Fruit fly (Drosophila melanogaster) whole organism, embryonic: ENCODE results near the gene CG15196.

Experiments
- Adf1 ChIP-seq: fragments of 200-800 bp; sonication (Bioruptor generic); IDR thresholded peaks from 2 replicates; pipeline ENCODE4 v1.3.6; 2022; ENCODE audit warnings: missing biosample characterization, missing genetic modification characterization
- Atf-2 ChIP-seq: fragments of 200-800 bp; sonication (Bioruptor generic); optimal IDR thresholded peaks from 2 replicates; lab custom pipeline; 2016; ENCODE audit warnings: missing biosample characterization, missing genetic modification characterization
- Awh ChIP-seq: fragments of 200-800 bp; sonication (Bioruptor generic); IDR thresholded peaks from 2 replicates; pipeline ENCODE4, ENCODE4 v1.3.6; 2022; ENCODE audit warnings: missing biosample characterization, missing genetic modification characterization
- CG10462 ChIP-seq: fragments of 200-800 bp; sonication (Bioruptor generic); optimal IDR thresholded peaks from 2 replicates; lab custom pipeline; 2016; ENCODE audit warnings: missing biosample characterization, missing genetic modification characterization
- CG10543 ChIP-seq: fragments of 200-800 bp; sonication (Bioruptor generic); optimal IDR thresholded peaks from 3 replicates; lab custom pipeline; 2017; ENCODE audit warnings: missing biosample characterization, mild to moderate bottlenecking, missing genetic modification characterization, moderate library complexity
- CG11085 ChIP-seq: fragments of 200-800 bp; sonication (Bioruptor generic); IDR thresholded peaks from 2 replicates; pipeline ENCODE4 v1.3.6; 2022; ENCODE audit warnings: missing biosample characterization, missing genetic modification characterization
- CG12391 ChIP-seq: fragments of 200-800 bp; sonication (Bioruptor generic); optimal IDR thresholded peaks from 3 replicates; lab custom pipeline; 2018; ENCODE audit warnings: missing biosample characterization, mild to moderate bottlenecking, missing genetic modification characterization, moderate library complexity
- CG12942 ChIP-seq: fragments of 200-800 bp; sonication (Bioruptor generic); optimal IDR thresholded peaks from 3 replicates; lab custom pipeline; 2016; ENCODE audit warnings: missing biosample characterization, missing genetic modification characterization
- CG13123 ChIP-seq: fragments of 200-800 bp; sonication (Bioruptor generic); optimal IDR thresholded peaks from 2 replicates; lab custom pipeline; 2016; ENCODE audit warnings: missing biosample characterization, missing genetic modification characterization
- CG14050 ChIP-seq: fragments of 200-800 bp; sonication (Bioruptor generic); IDR thresholded peaks from 3 replicates; pipeline ENCODE4 v1.3.6; 2022; ENCODE audit warnings: missing biosample characterization, missing genetic modification characterization
- CG1603 ChIP-seq: fragments of 200-800 bp; sonication (Bioruptor generic); optimal IDR thresholded peaks from 2 replicates; lab custom pipeline; 2019; ENCODE audit warnings: missing biosample characterization, mild to moderate bottlenecking, missing genetic modification characterization, moderate library complexity
- CG17361 ChIP-seq: fragments of 200-800 bp; sonication (Bioruptor generic); IDR thresholded peaks from 3 replicates; pipeline ENCODE4 v1.3.6; 2022; ENCODE audit warnings: missing biosample characterization, missing genetic modification characterization
- CG18476 ChIP-seq: fragments of 200-800 bp; sonication (Bioruptor generic); optimal IDR thresholded peaks from 2 replicates; lab custom pipeline; 2016; ENCODE audit warnings: missing biosample characterization, mild to moderate bottlenecking, missing genetic modification characterization
- CG18599 ChIP-seq: fragments of 200-800 bp; sonication (Bioruptor generic); optimal IDR thresholded peaks from 3 replicates; lab custom pipeline; 2017; ENCODE audit warnings: missing biosample characterization, missing genetic modification characterization, mild to moderate bottlenecking, moderate library complexity, missing genetic modification reagents
- CG2889 ChIP-seq: fragments of 200-800 bp; sonication (Bioruptor generic); IDR thresholded peaks from 3 replicates; pipeline ENCODE4 v1.3.6; 2022; ENCODE audit warnings: missing biosample characterization, missing genetic modification characterization
- CG31388 ChIP-seq: fragments of 200-800 bp; sonication (Bioruptor generic); optimal IDR thresholded peaks from 2 replicates; lab custom pipeline; 2016; ENCODE audit warnings: missing biosample characterization, missing genetic modification characterization
- CG32772 ChIP-seq: fragments of 200-800 bp; sonication (Bioruptor generic); IDR thresholded peaks from 2 replicates; pipeline ENCODE4 v1.3.6; 2022; ENCODE audit warnings: missing biosample characterization, missing genetic modification characterization
- CG3726 ChIP-seq: fragments of 200-800 bp; sonication (Bioruptor generic); IDR thresholded peaks from 3 replicates; pipeline ENCODE4, ENCODE4 v1.3.6; 2022; ENCODE audit warnings: missing biosample characterization, missing genetic modification characterization
- CG8089 ChIP-seq: fragments of 200-800 bp; sonication (Bioruptor generic); optimal IDR thresholded peaks from 3 replicates; lab custom pipeline; 2016; ENCODE audit warnings: missing biosample characterization, missing genetic modification characterization
- CG8281 ChIP-seq: fragments of 200-800 bp; sonication (Bioruptor generic); optimal IDR thresholded peaks from 2 replicates; lab custom pipeline; 2018; ENCODE audit warnings: missing biosample characterization, mild to moderate bottlenecking, missing genetic modification characterization, moderate library complexity
- CG8765 ChIP-seq: fragments of 200-800 bp; sonication (Bioruptor generic); IDR thresholded peaks from 2 replicates; pipeline ENCODE4 v1.3.6; 2022; ENCODE audit warnings: missing biosample characterization, missing genetic modification characterization
- CkIIα-i1 ChIP-seq: fragments of 200-800 bp; sonication (Bioruptor generic); IDR thresholded peaks from 2 replicates; pipeline ENCODE4 v1.3.6; 2022; ENCODE audit warnings: missing biosample characterization, missing genetic modification characterization
- D ChIP-seq, 2 experiments: fragments of 200-800 bp in 1 of 2; fragments of >200 bp in 1 of 2; sonication (Bioruptor generic) in 1 of 2; optimal IDR thresholded peaks; 2 replicates in 1 of 2; 3 replicates in 1 of 2; lab custom pipeline; 2017; ENCODE audit warnings: mild to moderate bottlenecking in 1 of 2, missing biosample characterization in 1 of 2, missing genetic modification characterization in 1 of 2, missing genetic modification reagents in 1 of 2
- Dbx ChIP-seq: fragments of 200-800 bp; sonication (Bioruptor generic); IDR thresholded peaks from 3 replicates; pipeline ENCODE4 v1.3.6; 2022; ENCODE audit warnings: missing biosample characterization, missing genetic modification characterization
- HLH4C ChIP-seq: fragments of 200-800 bp; sonication (Bioruptor generic); IDR thresholded peaks from 3 replicates; pipeline ENCODE4 v1.3.6; 2022; ENCODE audit warnings: missing biosample characterization, missing genetic modification characterization; ENCODE audit not compliant: partially characterized antibody
- MBD-R2 ChIP-seq: fragments of 200-800 bp; sonication (Bioruptor generic); IDR thresholded peaks from 2 replicates; pipeline ENCODE4 v1.3.6; 2022; ENCODE audit warnings: missing biosample characterization, missing genetic modification characterization
- MTF-1 ChIP-seq: fragments of 200-800 bp; sonication (Bioruptor generic); optimal IDR thresholded peaks from 2 replicates; lab custom pipeline; 2018; ENCODE audit warnings: missing biosample characterization, mild to moderate bottlenecking, missing genetic modification characterization, borderline replicate concordance
- Mad ChIP-seq: fragments of 200-800 bp; sonication (Bioruptor generic); optimal IDR thresholded peaks from 2 replicates; lab custom pipeline; 2016; ENCODE audit warnings: missing biosample characterization, missing genetic modification characterization
- NK7.1 ChIP-seq: fragments of 200-800 bp; sonication (Bioruptor generic); optimal IDR thresholded peaks from 3 replicates; lab custom pipeline; 2016; ENCODE audit warnings: missing biosample characterization, missing genetic modification characterization
- Sry-δ ChIP-seq: fragments of 200-800 bp; sonication (Bioruptor generic); optimal IDR thresholded peaks from 2 replicates; lab custom pipeline; 2016; ENCODE audit warnings: missing biosample characterization, missing genetic modification characterization
- TFAM ChIP-seq: fragments of 200-800 bp; sonication (Bioruptor generic); optimal IDR thresholded peaks from 2 replicates; lab custom pipeline; 2017; ENCODE audit warnings: missing biosample characterization, missing genetic modification characterization, inconsistent platforms
- al ChIP-seq: fragments of 200-800 bp; sonication (Bioruptor generic); IDR thresholded peaks from 2 replicates; pipeline ENCODE4 v1.3.6; 2022; ENCODE audit warnings: missing biosample characterization, missing genetic modification characterization
- ara ChIP-seq: fragments of 200-800 bp; sonication (Bioruptor generic); IDR thresholded peaks from 2 replicates; pipeline ENCODE4 v1.3.6; 2022; ENCODE audit warnings: missing biosample characterization, missing genetic modification characterization
- chn ChIP-seq: fragments of 200-800 bp; sonication (Bioruptor generic); optimal IDR thresholded peaks from 2 replicates; lab custom pipeline; 2016; ENCODE audit warnings: missing biosample characterization, missing genetic modification characterization
- exex ChIP-seq: fragments of 200-800 bp; sonication (Bioruptor generic); optimal IDR thresholded peaks from 4 replicates; lab custom pipeline; 2018; ENCODE audit warnings: missing biosample characterization, mild to moderate bottlenecking, missing genetic modification characterization, moderate library complexity
- fd3F ChIP-seq: fragments of 200-800 bp; sonication (Bioruptor generic); optimal IDR thresholded peaks from 2 replicates; lab custom pipeline; 2018; ENCODE audit warnings: missing biosample characterization, mild to moderate bottlenecking, missing genetic modification characterization, moderate library complexity
- gt ChIP-seq: fragments of 200-800 bp; sonication (Bioruptor generic); IDR thresholded peaks from 2 replicates; pipeline ENCODE4 v1.3.6; 2022; ENCODE audit warnings: missing biosample characterization, missing genetic modification characterization
- ham ChIP-seq: fragments of 200-800 bp; sonication (Bioruptor generic); IDR thresholded peaks from 2 replicates; pipeline ENCODE4 v1.3.6; 2022; ENCODE audit warnings: missing biosample characterization, missing genetic modification characterization
- kay ChIP-seq: fragments of 200-800 bp; sonication (Bioruptor generic); optimal IDR thresholded peaks from 2 replicates; lab custom pipeline; 2016; ENCODE audit warnings: missing biosample characterization, missing genetic modification characterization
- nerfin-2 ChIP-seq: fragments of 200-800 bp; sonication (Bioruptor generic); IDR thresholded peaks from 2 replicates; pipeline ENCODE4 v1.3.6; 2022; ENCODE audit warnings: missing biosample characterization, missing genetic modification characterization; ENCODE audit not compliant: partially characterized antibody
- oc ChIP-seq: fragments of 200-800 bp; sonication (Bioruptor generic); optimal IDR thresholded peaks from 2 replicates; lab custom pipeline; 2018; ENCODE audit warnings: missing biosample characterization, mild to moderate bottlenecking, missing genetic modification characterization, moderate library complexity
- ranshi ChIP-seq: fragments of 200-800 bp; sonication (Bioruptor generic); IDR thresholded peaks from 2 replicates; pipeline ENCODE4 v1.3.6; 2022; ENCODE audit warnings: missing biosample characterization, missing genetic modification characterization
- sens-2 ChIP-seq: fragments of 200-800 bp; sonication (Bioruptor generic); IDR thresholded peaks from 2 replicates; pipeline ENCODE4 v1.3.6; 2022; ENCODE audit warnings: missing biosample characterization, missing genetic modification characterization
- sisA ChIP-seq: fragments of 200-800 bp; sonication (Bioruptor generic); IDR thresholded peaks from 2 replicates; pipeline ENCODE4 v1.3.6; 2022; ENCODE audit warnings: missing biosample characterization, missing genetic modification characterization
- slp2 ChIP-seq: fragments of 200-800 bp; sonication (Bioruptor generic); optimal IDR thresholded peaks from 2 replicates; lab custom pipeline; 2016; ENCODE audit warnings: missing biosample characterization, missing genetic modification characterization
- stc ChIP-seq: fragments of 200-800 bp; sonication (Bioruptor generic); IDR thresholded peaks from 2 replicates; pipeline ENCODE4 v1.3.6; 2022; ENCODE audit warnings: missing biosample characterization, missing genetic modification characterization
- stwl ChIP-seq: fragments of 200-800 bp; sonication (Bioruptor generic); optimal IDR thresholded peaks from 3 replicates; lab custom pipeline; 2018; ENCODE audit warnings: missing biosample characterization, mild to moderate bottlenecking, missing genetic modification characterization, moderate library complexity
- sug ChIP-seq: fragments of 200-800 bp; optimal IDR thresholded peaks from 2 replicates; lab custom pipeline; 2019; ENCODE audit warnings: missing biosample characterization, mild to moderate bottlenecking, missing genetic modification characterization, moderate library complexity
- tna ChIP-seq: fragments of 200-800 bp; sonication (Bioruptor generic); IDR thresholded peaks from 2 replicates; pipeline ENCODE4 v1.3.6; 2022; ENCODE audit warnings: missing biosample characterization, missing genetic modification characterization; ENCODE audit not compliant: partially characterized antibody
- twi ChIP-seq: fragments of 200-800 bp; optimal IDR thresholded peaks from 2 replicates; lab custom pipeline; 2019; ENCODE audit warnings: missing biosample characterization, mild to moderate bottlenecking, missing genetic modification characterization, moderate library complexity

Gene CG15196

DNA sequence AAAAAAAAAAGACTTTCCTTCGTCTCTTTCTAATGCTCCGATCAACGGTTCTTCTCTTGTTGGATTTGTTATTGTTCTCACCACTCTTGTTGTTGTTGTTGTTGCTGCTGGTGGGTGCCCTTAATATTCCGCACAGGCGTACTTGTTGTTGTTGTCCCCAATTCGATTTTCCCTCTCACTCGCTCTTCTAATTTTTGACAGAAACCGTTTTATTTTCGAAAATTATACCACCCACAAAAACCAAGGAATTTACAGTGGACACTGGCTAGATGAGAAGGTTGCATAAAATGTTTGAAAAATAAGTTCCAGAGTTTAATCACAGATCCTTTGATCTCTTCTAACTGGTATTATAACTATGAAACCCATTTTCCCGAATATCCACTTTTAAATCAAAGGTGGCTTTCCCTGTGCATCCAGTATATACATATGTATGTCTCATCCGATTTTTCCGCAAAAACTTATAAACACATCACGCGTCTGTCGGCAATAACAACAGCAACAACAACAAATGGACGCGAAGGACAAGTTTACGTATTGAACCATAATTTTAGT lies 18.3 kb upstream of the CG15196 start (continued):
- TF ChIP-seq HLH4C (no peak), CG14050 (GFP tag; lab: Robert Waterston, UW) (no peak; the same call in 2 of the 3 replicates), CG12942 (GFP tag; lab: Kevin White, UChicago) (no peak), slp2 (no peak), exex (tag; lab: Kevin White, UChicago) (no peak), CG10543 (GFP tag; lab: Kevin White, UChicago) (no peak), al (peak; percentile 75; the same call in 1 of the 2 replicates), CG18599 (GFP tag; lab: Kevin White, UChicago) (no peak), CG10462 (GFP tag; lab: Kevin White, UChicago) (no peak), CG11085 (0 out of 2 replicates have a peak, but pooled peaks have one; percentile 11), Atf-2 (no peak), CG13123 (GFP tag; lab: Kevin White, UChicago) (no peak), stc (GFP tag; lab: Robert Waterston, UW) (peak; percentile 68), CkIIα-i1 (GFP tag; lab: Robert Waterston, UW) (no peak), kay (GFP tag; lab: Kevin White, UChicago) (no peak), Sry-δ (GFP tag; lab: Kevin White, UChicago) (no peak), CG18476 (GFP tag; lab: Kevin White, UChicago) (no peak), D (optimal IDR thresholded peaks at IDR 0.05; lab: Kevin White, UChicago) (no peak), D (GFP tag; optimal IDR thresholded peaks at IDR 0.05; lab: Kevin White, UChicago) (no peak), nerfin-2 (GFP tag; lab: Robert Waterston, UW) (no peak), Mad (GFP tag; lab: Kevin White, UChicago) (no peak), Awh (no peak), twi (no peak), stwl (tag; lab: Kevin White, UChicago) (no peak), CG8281 (no peak), CG17361 (no peak), ham (no peak), gt (GFP tag; lab: Robert Waterston, UW) (no peak), sisA (GFP tag; lab: Robert Waterston, UW) (peak; percentile 64), chn (GFP tag; lab: Kevin White, UChicago) (no peak), ara (no peak), CG12391 (tag; lab: Kevin White, UChicago) (peak; percentile 5), tna (GFP tag; lab: Robert Waterston, UW) (no peak), sens-2 (no peak), CG31388 (no peak), MTF-1 (no peak), MBD-R2 (GFP tag; lab: Robert Waterston, UW) (peak; percentile 11; the same call in 1 of the 2 replicates), CG2889 (GFP tag; lab: Robert Waterston, UW) (peak; percentile 48; the same call in 1 of the 3 replicates), TFAM (GFP tag; lab: Kevin White, UChicago) (no peak), fd3F (GFP tag; lab: Kevin White, UChicago) (peak; percentile 46), CG8089 (no peak), Dbx (peak; percentile 50; the same call in 2 of the 3 replicates), CG1603 (tag; lab: Kevin White, UChicago) (no peak), CG32772 (0 out of 2 replicates have a peak, but pooled peaks have one; percentile 24), sug (peak; percentile 11), ranshi (GFP tag; lab: Robert Waterston, UW) (peak; percentile 74), NK7.1 (GFP tag; lab: Kevin White, UChicago) (no peak), CG8765 (GFP tag; lab: Robert Waterston, UW) (no peak), oc (no peak), CG3726 (GFP tag; lab: Robert Waterston, UW) (0 out of 3 replicates have a peak, but pooled peaks have one; percentile 52), Adf1 (GFP tag; lab: Robert Waterston, UW) (no peak)
